Fruit fly (Drosophila melanogaster) whole organism, embryonic: ENCODE measurements around the gene CG7878.
A peak's percentile ranks its signal among the peaks of the same experiment; 100 is the strongest.

ENCODE experiments used
- ATbp ChIP-seq: fragments of 200-800 bp; sonication (Bioruptor generic); optimal IDR thresholded peaks from 2 replicates; lab custom pipeline; 2017; ENCODE audit warnings: missing biosample characterization, mild to moderate bottlenecking, missing genetic modification characterization, missing genetic modification reagents
- Awh ChIP-seq: fragments of 200-800 bp; sonication (Bioruptor generic); IDR thresholded peaks from 2 replicates; pipeline ENCODE4, ENCODE4 v1.3.6; 2022; ENCODE audit warnings: missing biosample characterization, missing genetic modification characterization
- Blimp-1 ChIP-seq: fragments of 200-800 bp; sonication (Bioruptor generic); optimal IDR thresholded peaks from 3 replicates; lab custom pipeline; 2018; ENCODE audit warnings: missing biosample characterization, missing genetic modification characterization, mild to moderate bottlenecking, moderate library complexity, missing genetic modification reagents
- CG10431 ChIP-seq: fragments of 200-800 bp; sonication (Bioruptor generic); optimal IDR thresholded peaks from 3 replicates; lab custom pipeline; 2018; ENCODE audit warnings: missing biosample characterization, mild to moderate bottlenecking, missing genetic modification characterization
- CG10979 ChIP-seq: fragments of 200-800 bp; sonication (Bioruptor generic); optimal IDR thresholded peaks from 2 replicates; lab custom pipeline; 2018; ENCODE audit warnings: missing biosample characterization, mild to moderate bottlenecking, missing genetic modification characterization, moderate library complexity
- CG11247 ChIP-seq: fragments of 200-800 bp; sonication (Bioruptor generic); IDR thresholded peaks from 2 replicates; pipeline ENCODE4 v1.3.6; 2022; ENCODE audit warnings: missing biosample characterization, missing genetic modification characterization
- CG12071 ChIP-seq: fragments of 200-800 bp; sonication (Bioruptor generic); optimal IDR thresholded peaks from 3 replicates; lab custom pipeline; 2018; ENCODE audit warnings: missing biosample characterization, mild to moderate bottlenecking, missing genetic modification characterization
- CG14014 ChIP-seq: fragments of 200-800 bp; sonication (Bioruptor generic); IDR thresholded peaks from 2 replicates; pipeline ENCODE4 v1.3.6; 2022; ENCODE audit warnings: missing biosample characterization, missing genetic modification characterization
- CG14710 ChIP-seq: fragments of 200-800 bp; sonication (Bioruptor generic); optimal IDR thresholded peaks from 3 replicates; lab custom pipeline; 2019; ENCODE audit warnings: missing biosample characterization, mild to moderate bottlenecking, missing genetic modification characterization, moderate library complexity
- CG15696 ChIP-seq: fragments of 200-800 bp; sonication (Bioruptor generic); optimal IDR thresholded peaks from 2 replicates; lab custom pipeline; 2019; ENCODE audit warnings: missing biosample characterization, mild to moderate bottlenecking, missing genetic modification characterization, moderate library complexity
- CG1603 ChIP-seq: fragments of 200-800 bp; sonication (Bioruptor generic); optimal IDR thresholded peaks from 2 replicates; lab custom pipeline; 2019; ENCODE audit warnings: missing biosample characterization, mild to moderate bottlenecking, missing genetic modification characterization, moderate library complexity
- CG16863 ChIP-seq: fragments of 200-800 bp; sonication (Bioruptor generic); optimal IDR thresholded peaks from 3 replicates; lab custom pipeline; 2016; ENCODE audit warnings: missing biosample characterization, missing genetic modification characterization
- CG17361 ChIP-seq: fragments of 200-800 bp; sonication (Bioruptor generic); IDR thresholded peaks from 3 replicates; pipeline ENCODE4 v1.3.6; 2022; ENCODE audit warnings: missing biosample characterization, missing genetic modification characterization
- CG18599 ChIP-seq: fragments of 200-800 bp; sonication (Bioruptor generic); optimal IDR thresholded peaks from 3 replicates; lab custom pipeline; 2017; ENCODE audit warnings: missing biosample characterization, missing genetic modification characterization, mild to moderate bottlenecking, moderate library complexity, missing genetic modification reagents
- CG2875 ChIP-seq: fragments of 200-800 bp; sonication (Bioruptor generic); optimal IDR thresholded peaks from 2 replicates; lab custom pipeline; 2017; ENCODE audit warnings: missing biosample characterization, mild to moderate bottlenecking, missing genetic modification characterization, missing genetic modification reagents
- CG33557 ChIP-seq: fragments of 200-800 bp; sonication (Bioruptor generic); optimal IDR thresholded peaks from 2 replicates; lab custom pipeline; 2019; ENCODE audit warnings: missing biosample characterization, mild to moderate bottlenecking, missing genetic modification characterization, moderate library complexity
- CG3407 ChIP-seq: fragments of 200-800 bp; sonication (Bioruptor generic); optimal IDR thresholded peaks from 2 replicates; lab custom pipeline; 2018; ENCODE audit warnings: missing biosample characterization, mild to moderate bottlenecking, missing genetic modification characterization
- CG43689 ChIP-seq: fragments of 200-800 bp; sonication (Bioruptor generic); IDR thresholded peaks from 2 replicates; pipeline ENCODE4 v1.3.6; 2022; ENCODE audit warnings: missing biosample characterization, missing genetic modification characterization
- CG4707 ChIP-seq: fragments of 200-800 bp; sonication (Bioruptor generic); optimal IDR thresholded peaks from 2 replicates; lab custom pipeline; 2018; ENCODE audit warnings: missing biosample characterization, mild to moderate bottlenecking, missing genetic modification characterization, moderate library complexity
- CG4820 ChIP-seq: fragments of 200-800 bp; sonication (Bioruptor generic); optimal IDR thresholded peaks from 3 replicates; lab custom pipeline; 2016; ENCODE audit warnings: missing biosample characterization, missing genetic modification characterization
- CG6272 ChIP-seq: fragments of 200-800 bp; sonication (Bioruptor generic); IDR thresholded peaks from 2 replicates; pipeline ENCODE4 v1.3.6; 2022; ENCODE audit warnings: missing biosample characterization, missing genetic modification characterization
- CG9817 ChIP-seq: fragments of 200-800 bp; sonication (Bioruptor generic); optimal IDR thresholded peaks from 2 replicates; lab custom pipeline; 2018; ENCODE audit warnings: missing biosample characterization, mild to moderate bottlenecking, missing genetic modification characterization, moderate library complexity
- Ets65A ChIP-seq: fragments of 200-800 bp; sonication (Bioruptor generic); peaks from one replicate; lab custom pipeline; 2016; ENCODE audit warnings: missing biosample characterization, missing genetic modification characterization
- Ets97D ChIP-seq: fragments of 200-800 bp; sonication (Bioruptor generic); optimal IDR thresholded peaks from 3 replicates; lab custom pipeline; 2016; ENCODE audit warnings: missing biosample characterization, missing genetic modification characterization
- HLH54F ChIP-seq: fragments of 200-800 bp; sonication (Bioruptor generic); optimal IDR thresholded peaks from 3 replicates; lab custom pipeline; 2016; ENCODE audit warnings: missing biosample characterization, missing genetic modification characterization
- Hr78 ChIP-seq, 2 experiments: fragments of 200-800 bp in 1 of 2; fragments of >200 bp in 1 of 2; sonication (Bioruptor generic) in 1 of 2; optimal IDR thresholded peaks; 2 replicates each; lab custom pipeline; 2017 to 2019; ENCODE audit warnings: missing biosample characterization in 2 of 2, missing genetic modification characterization in 2 of 2, mild to moderate bottlenecking in 1 of 2, moderate library complexity in 1 of 2
- Lhr ChIP-seq: fragments of 200-800 bp; sonication (Bioruptor generic); optimal IDR thresholded peaks from 3 replicates; lab custom pipeline; 2017; ENCODE audit warnings: mild to moderate bottlenecking, missing biosample characterization, missing genetic modification reagents, missing genetic modification characterization
- Med ChIP-seq: fragments of 200-800 bp; sonication (Bioruptor generic); peaks from one replicate; lab custom pipeline; 2016; ENCODE audit warnings: missing biosample characterization, missing genetic modification characterization, mild to moderate bottlenecking, inconsistent platforms, moderate library complexity
- Nf-YC ChIP-seq: fragments of 200-800 bp; optimal IDR thresholded peaks from 3 replicates; lab custom pipeline; 2019; ENCODE audit warnings: missing biosample characterization, mild to moderate bottlenecking, missing genetic modification characterization, moderate library complexity
- PHDP ChIP-seq: fragments of 200-800 bp; sonication (Bioruptor generic); optimal IDR thresholded peaks from 3 replicates; lab custom pipeline; 2018; ENCODE audit warnings: missing biosample characterization, mild to moderate bottlenecking, missing genetic modification characterization, moderate library complexity
- Poxn ChIP-seq: fragments of 200-800 bp; sonication (Bioruptor generic); IDR thresholded peaks from 2 replicates; pipeline ENCODE4 v1.3.6; 2022; ENCODE audit warnings: missing biosample characterization, missing genetic modification characterization
- Vsx1 ChIP-seq: fragments of 200-800 bp; sonication (Bioruptor generic); optimal IDR thresholded peaks from 2 replicates; lab custom pipeline; 2017; ENCODE audit warnings: missing biosample characterization, mild to moderate bottlenecking, missing genetic modification characterization, missing genetic modification reagents
- Xrp1 ChIP-seq: fragments of 200-800 bp; sonication (Bioruptor generic); IDR thresholded peaks from 2 replicates; pipeline ENCODE4 v1.3.6; 2022; ENCODE audit warnings: missing biosample characterization, missing genetic modification characterization
- ara ChIP-seq: fragments of 200-800 bp; sonication (Bioruptor generic); IDR thresholded peaks from 2 replicates; pipeline ENCODE4 v1.3.6; 2022; ENCODE audit warnings: missing biosample characterization, missing genetic modification characterization
- bbx ChIP-seq: fragments of 200-800 bp; sonication (Bioruptor generic); IDR thresholded peaks from 2 replicates; pipeline ENCODE4 v1.3.6; 2022; ENCODE audit warnings: missing biosample characterization, missing genetic modification characterization; ENCODE audit not compliant: partially characterized antibody
- bsh ChIP-seq, 2 experiments: fragments of 200-800 bp; sonication (Bioruptor generic); optimal IDR thresholded peaks; 2 replicates each; lab custom pipeline; 2017 to 2018; ENCODE audit warnings: mild to moderate bottlenecking in 2 of 2, missing biosample characterization in 2 of 2, missing genetic modification characterization in 2 of 2, moderate library complexity in 1 of 2
- chm ChIP-seq: fragments of 200-800 bp; sonication (Bioruptor generic); IDR thresholded peaks from 2 replicates; pipeline ENCODE4 v1.3.6; 2022; ENCODE audit warnings: missing biosample characterization, missing genetic modification characterization
- corto ChIP-seq: fragments of 200-800 bp; sonication (Bioruptor generic); optimal IDR thresholded peaks from 2 replicates; lab custom pipeline; 2016; ENCODE audit warnings: missing biosample characterization, mild to moderate bottlenecking, missing genetic modification characterization, moderate library complexity
- crol ChIP-seq: fragments of 200-800 bp; sonication (Bioruptor generic); IDR thresholded peaks from 2 replicates; pipeline ENCODE4 v1.3.6; 2022; ENCODE audit warnings: missing biosample characterization, missing genetic modification characterization
- da ChIP-seq: fragments of 200-800 bp; sonication (Bioruptor generic); optimal IDR thresholded peaks from 2 replicates; lab custom pipeline; 2016; ENCODE audit warnings: missing biosample characterization, missing genetic modification characterization
- disco-r ChIP-seq: fragments of 200-800 bp; sonication (Bioruptor generic); optimal IDR thresholded peaks from 2 replicates; lab custom pipeline; 2016; ENCODE audit warnings: missing biosample characterization, missing genetic modification characterization
- dysf ChIP-seq: fragments of 200-800 bp; sonication (Bioruptor generic); IDR thresholded peaks from 3 replicates; pipeline ENCODE4 v1.3.6; 2022; ENCODE audit warnings: missing biosample characterization, missing genetic modification characterization
- lola ChIP-seq, 3 experiments: fragments of >200 bp in 2 of 3; fragments of 200-800 bp in 1 of 3; sonication (Bioruptor generic) in 1 of 3; optimal IDR thresholded peaks; 2 replicates each; lab custom pipeline; 2017 to 2019; ENCODE audit warnings: missing biosample characterization in 3 of 3, missing genetic modification characterization in 3 of 3, mild to moderate bottlenecking in 1 of 3, moderate library complexity in 1 of 3
- rib ChIP-seq: fragments of 200-800 bp; sonication (Bioruptor generic); IDR thresholded peaks from 2 replicates; pipeline ENCODE4 v1.3.6; 2022; ENCODE audit warnings: missing biosample characterization, missing genetic modification characterization
- sens ChIP-seq: fragments of 200-800 bp; sonication (Bioruptor generic); peaks from one replicate; lab custom pipeline; 2016; ENCODE audit warnings: missing biosample characterization, missing genetic modification characterization
- sens-2 ChIP-seq: fragments of 200-800 bp; sonication (Bioruptor generic); IDR thresholded peaks from 2 replicates; pipeline ENCODE4 v1.3.6; 2022; ENCODE audit warnings: missing biosample characterization, missing genetic modification characterization
- vvl ChIP-seq: fragments of 200-800 bp; sonication (Bioruptor generic); IDR thresholded peaks from 2 replicates; pipeline ENCODE4 v1.3.6; 2022; ENCODE audit warnings: missing biosample characterization, missing genetic modification characterization

CG7878 gene

DNA sequence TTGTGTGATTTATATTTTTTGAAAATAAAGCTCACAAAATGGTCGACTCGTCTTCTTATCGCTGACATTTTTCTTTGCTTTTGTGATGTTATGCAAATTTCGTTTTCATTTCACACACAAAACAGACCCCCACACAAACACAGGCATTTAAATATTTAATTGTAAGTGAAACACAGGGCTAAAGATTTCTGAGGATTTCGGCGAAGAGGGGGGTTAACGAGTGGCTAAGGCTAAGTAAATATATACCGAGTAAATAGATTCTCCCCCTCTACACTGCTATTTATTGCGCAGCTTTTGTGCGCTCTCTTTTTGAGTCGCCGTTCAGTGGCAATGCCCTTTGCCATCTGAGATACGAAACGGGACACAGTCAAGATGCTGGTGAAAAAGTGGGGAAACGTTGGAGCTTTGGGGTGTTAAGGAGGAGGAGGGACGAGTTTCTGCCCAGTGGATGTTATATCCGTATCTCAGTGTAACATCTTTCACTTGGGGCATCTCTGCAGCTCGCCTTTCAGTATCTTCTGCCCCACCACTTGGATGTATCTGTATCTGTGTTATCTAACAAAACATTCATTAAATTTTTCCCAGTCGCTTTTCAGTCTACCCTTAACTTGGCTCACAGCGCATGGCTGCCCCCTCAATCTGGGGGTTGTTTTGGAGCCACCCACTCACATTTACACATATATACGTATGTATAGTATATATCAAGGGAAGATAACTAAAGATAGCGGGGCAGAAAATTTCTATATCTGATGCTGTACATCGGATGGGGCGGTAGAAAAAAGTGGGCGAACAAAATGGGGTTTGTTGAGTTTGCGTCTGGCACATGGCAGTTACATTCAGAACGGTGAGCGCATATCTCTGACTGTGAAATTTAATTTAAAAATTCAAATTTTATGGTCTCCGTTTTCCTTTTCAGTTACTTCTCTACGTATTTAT, 33.5 kb downstream of the CG7878 start (continued):
- TF ChIP-seq HLH54F (no peak), CG14014 (0 out of 2 replicates have a peak, but pooled peaks have one; percentile 16), CG9817 (peak; percentile 6), Xrp1 (GFP tag; lab: Robert Waterston, UW) (peak; percentile 40; the same call in 1 of the 2 replicates), CG15696 (tag; lab: Kevin White, UChicago) (peak; percentile 28), CG3407 (GFP tag; lab: Kevin White, UChicago) (peak; percentile 59), Hr78 (GFP tag; optimal IDR thresholded peaks at IDR 0.05; lab: Kevin White, UChicago) (peak in 1 of 2 experiments; percentile 41), CG43689 (GFP tag; lab: Robert Waterston, UW) (no peak), Awh (GFP tag; lab: Robert Waterston, UW) (peak; percentile 65), Lhr (GFP tag; lab: Kevin White, UChicago) (peak; percentile 29), dysf (GFP tag; lab: Robert Waterston, UW) (no peak), Nf-YC (tag; lab: Kevin White, UChicago) (peak; percentile 4), CG4820 (GFP tag; lab: Kevin White, UChicago) (no peak), vvl (peak; percentile 52; the same call in 1 of the 2 replicates), Med (GFP tag; lab: Kevin White, UChicago) (peak; percentile 59), disco-r (GFP tag; lab: Kevin White, UChicago) (no peak), CG33557 (peak; percentile 49), bbx (GFP tag; lab: Robert Waterston, UW) (no peak), CG11247 (GFP tag; lab: Robert Waterston, UW) (0 out of 2 replicates have a peak, but pooled peaks have one; percentile 43), Blimp-1 (GFP tag; lab: Kevin White, UChicago) (peak; percentile 26), CG16863 (GFP tag; lab: Kevin White, UChicago) (no peak), Ets97D (GFP tag; lab: Kevin White, UChicago) (no peak), ATbp (GFP tag; lab: Kevin White, UChicago) (peak; percentile 47), sens-2 (GFP tag; lab: Robert Waterston, UW) (no peak), CG14710 (tag; lab: Kevin White, UChicago) (peak; percentile 2), CG2875 (GFP tag; lab: Kevin White, UChicago) (peak; percentile 35), Vsx1 (GFP tag; lab: Kevin White, UChicago) (peak; percentile 14), CG17361 (GFP tag; lab: Robert Waterston, UW) (no peak), PHDP (peak; percentile 43), Poxn (no peak), corto (GFP tag; lab: Kevin White, UChicago) (no peak), CG12071 (GFP tag; lab: Kevin White, UChicago) (no peak), crol (GFP tag; lab: Robert Waterston, UW) (peak; percentile 48; the same call in 1 of the 2 replicates), CG4707 (GFP tag; lab: Kevin White, UChicago) (no peak), sens (GFP tag; lab: Kevin White, UChicago) (peak; percentile 64), bsh (GFP tag; optimal IDR thresholded peaks at IDR 0.05; lab: Kevin White, UChicago) (peak in 1 of 2 experiments; percentile 50), Ets65A (GFP tag; lab: Kevin White, UChicago) (peak; percentile 4), ara (GFP tag; lab: Robert Waterston, UW) (0 out of 2 replicates have a peak, but pooled peaks have one; percentile 25), chm (no peak), CG18599 (GFP tag; lab: Kevin White, UChicago) (peak; percentile 7), CG6272 (GFP tag; lab: Robert Waterston, UW) (no peak), CG1603 (tag; lab: Kevin White, UChicago) (peak; percentile 63), rib (GFP tag; lab: Robert Waterston, UW) (no peak), CG10431 (peak; percentile 2), lola (GFP tag; optimal IDR thresholded peaks at IDR 0.05; lab: Kevin White, UChicago) (peak in 1 of 3 experiments; percentile 10), CG10979 (no peak), da (no peak)
